Worm (Caenorhabditis elegans) whole organism, L1 larva: ENCODE results near the gene T23F2.5.

Source experiments
- lin-35 ChIP-seq, 2 experiments: fragments of 150-350 bp; optimal IDR thresholded peaks; 2 replicates each; lab custom pipeline; 2014; ENCODE audit warnings: missing biosample characterization in 2 of 2, missing genetic modification characterization in 2 of 2, missing genetic modification reagents in 2 of 2
- mep-1 ChIP-seq: fragments of 150-350 bp; optimal IDR thresholded peaks from 2 replicates; lab custom pipeline; 2014; ENCODE audit warnings: missing biosample characterization, missing genetic modification characterization
- nhr-11 ChIP-seq: fragments of 150-350 bp; optimal IDR thresholded peaks from 2 replicates; lab custom pipeline; 2014; ENCODE audit warnings: missing biosample characterization, missing genetic modification characterization
- nhr-20 ChIP-seq: sonication (generic microtip); optimal IDR thresholded peaks from 2 replicates; lab custom pipeline; 2016; ENCODE audit warnings: mild to moderate bottlenecking, missing genetic modification characterization, missing compliant biosample characterization
- nhr-28 ChIP-seq: fragments of 150-350 bp; optimal IDR thresholded peaks from 2 replicates; lab custom pipeline; 2014; ENCODE audit warnings: missing biosample characterization, missing genetic modification characterization
- nhr-76 ChIP-seq: sonication (generic microtip); optimal IDR thresholded peaks from 2 replicates; lab custom pipeline; 2017; ENCODE audit warnings: missing biosample characterization, missing genetic modification characterization
- unc-62 ChIP-seq: fragments of 150-350 bp; optimal IDR thresholded peaks from 2 replicates; lab custom pipeline; 2014; ENCODE audit warnings: missing biosample characterization, missing genetic modification reagents, missing genetic modification characterization
- unc-86 ChIP-seq: sonication (generic microtip); optimal IDR thresholded peaks from 2 replicates; lab custom pipeline; 2016; ENCODE audit warnings: missing genetic modification characterization, missing compliant biosample characterization

DNA sequence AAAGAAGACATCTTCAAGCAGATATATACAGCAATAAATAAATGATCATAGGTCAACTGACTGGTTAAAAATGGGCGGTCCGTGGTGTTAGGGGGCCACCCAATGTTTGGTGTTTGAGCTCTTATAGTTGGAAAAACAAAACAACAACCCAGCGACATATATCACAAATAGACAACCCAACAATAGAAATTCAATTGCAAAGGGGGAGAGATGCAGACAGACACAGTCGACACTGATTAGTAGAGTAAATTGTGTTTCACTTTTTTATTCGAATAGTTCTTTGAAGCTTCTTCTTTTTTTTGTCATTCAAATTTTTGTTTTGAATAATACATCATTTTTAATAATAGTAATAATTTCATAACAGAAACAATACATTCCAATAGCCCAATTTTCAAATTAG, 1.5 kb downstream of the T23F2.5 start:
- TF ChIP-seq unc-62 (GFP tag; lab: Kevin White, UChicago), result no peak
- no peak for TF ChIP-seq nhr-28 (tag; lab: Kevin White, UChicago)
- no peak for TF ChIP-seq unc-86 (tag; lab: Kevin White, UChicago)
- TF ChIP-seq nhr-76 (tag; lab: Kevin White, UChicago), result no peak
- TF ChIP-seq nhr-20 (tag; lab: Kevin White, UChicago), result no peak
- no peak for TF ChIP-seq mep-1
- no peak for TF ChIP-seq nhr-11
- no peak for TF ChIP-seq lin-35 (GFP tag; optimal IDR thresholded peaks at IDR 0.05; lab: Kevin White, UChicago)
